Fruit fly (Drosophila melanogaster) whole organism, embryonic: ENCODE data around the gene Rab18.

ENCODE experiments used
- CG10462 ChIP-seq: fragments of 200-800 bp; sonication (Bioruptor generic); optimal IDR thresholded peaks from 2 replicates; lab custom pipeline; 2016; ENCODE audit warnings: missing biosample characterization, missing genetic modification characterization
- CG11085 ChIP-seq: fragments of 200-800 bp; sonication (Bioruptor generic); IDR thresholded peaks from 2 replicates; pipeline ENCODE4 v1.3.6; 2022; ENCODE audit warnings: missing biosample characterization, missing genetic modification characterization
- CG11695 ChIP-seq: fragments of 200-800 bp; sonication (Bioruptor generic); IDR thresholded peaks from 3 replicates; pipeline ENCODE4 v1.3.6; 2022; ENCODE audit warnings: missing biosample characterization, missing genetic modification characterization
- CG12299 ChIP-seq: fragments of 200-800 bp; sonication (Bioruptor generic); optimal IDR thresholded peaks from 2 replicates; lab custom pipeline; 2018; ENCODE audit warnings: missing biosample characterization, mild to moderate bottlenecking, missing genetic modification characterization
- CG13775 ChIP-seq: fragments of 200-800 bp; sonication (Bioruptor generic); optimal IDR thresholded peaks from 3 replicates; lab custom pipeline; 2017; ENCODE audit warnings: missing biosample characterization, mild to moderate bottlenecking, missing genetic modification characterization
- CG14860 ChIP-seq: fragments of 200-800 bp; sonication (Bioruptor generic); IDR thresholded peaks from 3 replicates; pipeline ENCODE4 v1.3.6; 2022; ENCODE audit warnings: missing biosample characterization, missing genetic modification characterization; ENCODE audit not compliant: partially characterized antibody
- CG1529 ChIP-seq: fragments of 200-800 bp; sonication (Bioruptor generic); optimal IDR thresholded peaks from 3 replicates; lab custom pipeline; 2018; ENCODE audit warnings: missing biosample characterization, missing genetic modification characterization
- CG17359 ChIP-seq: fragments of 200-800 bp; sonication (Bioruptor generic); optimal IDR thresholded peaks from 3 replicates; lab custom pipeline; 2018; ENCODE audit warnings: missing biosample characterization, mild to moderate bottlenecking, missing genetic modification characterization, moderate library complexity
- CG1792 ChIP-seq: fragments of 200-800 bp; sonication (Bioruptor generic); optimal IDR thresholded peaks from 2 replicates; lab custom pipeline; 2016; ENCODE audit warnings: missing biosample characterization, missing genetic modification characterization
- CG2129 ChIP-seq: fragments of 200-800 bp; sonication (Bioruptor generic); IDR thresholded peaks from 2 replicates; pipeline ENCODE4 v1.3.6; 2022; ENCODE audit warnings: missing biosample characterization, missing genetic modification characterization; ENCODE audit not compliant: partially characterized antibody
- CG2712 ChIP-seq: fragments of 200-800 bp; optimal IDR thresholded peaks from 3 replicates; lab custom pipeline; 2019; ENCODE audit warnings: missing biosample characterization, mild to moderate bottlenecking, missing genetic modification characterization, moderate library complexity
- CG2875 ChIP-seq: fragments of 200-800 bp; sonication (Bioruptor generic); optimal IDR thresholded peaks from 2 replicates; lab custom pipeline; 2017; ENCODE audit warnings: missing biosample characterization, mild to moderate bottlenecking, missing genetic modification characterization, missing genetic modification reagents
- CG34422 ChIP-seq: fragments of 200-800 bp; sonication (Bioruptor generic); IDR thresholded peaks from 3 replicates; pipeline ENCODE4 v1.3.6; 2022; ENCODE audit warnings: missing biosample characterization, missing genetic modification characterization
- CG3726 ChIP-seq: fragments of 200-800 bp; sonication (Bioruptor generic); IDR thresholded peaks from 3 replicates; pipeline ENCODE4, ENCODE4 v1.3.6; 2022; ENCODE audit warnings: missing biosample characterization, missing genetic modification characterization
- CG4360 ChIP-seq: fragments of 200-800 bp; sonication (Bioruptor generic); IDR thresholded peaks from 2 replicates; pipeline ENCODE4 v1.3.6; 2022; ENCODE audit warnings: missing biosample characterization, missing genetic modification characterization
- CG4404 ChIP-seq: fragments of 200-800 bp; sonication (Bioruptor generic); IDR thresholded peaks from 2 replicates; pipeline ENCODE4 v1.3.6; 2022; ENCODE audit warnings: missing biosample characterization, missing genetic modification characterization
- CG6272 ChIP-seq: fragments of 200-800 bp; sonication (Bioruptor generic); IDR thresholded peaks from 2 replicates; pipeline ENCODE4 v1.3.6; 2022; ENCODE audit warnings: missing biosample characterization, missing genetic modification characterization
- CG6765 ChIP-seq: fragments of 200-800 bp; sonication (Bioruptor generic); optimal IDR thresholded peaks from 3 replicates; lab custom pipeline; 2017; ENCODE audit warnings: missing biosample characterization, mild to moderate bottlenecking, missing genetic modification characterization
- CG7271 ChIP-seq: fragments of 200-800 bp; sonication (Bioruptor generic); optimal IDR thresholded peaks from 2 replicates; lab custom pipeline; 2018; ENCODE audit warnings: missing biosample characterization, mild to moderate bottlenecking, missing genetic modification characterization, moderate library complexity
- CG7987 ChIP-seq: fragments of 200-800 bp; sonication (Bioruptor generic); optimal IDR thresholded peaks from 2 replicates; lab custom pipeline; 2018; ENCODE audit warnings: missing biosample characterization, mild to moderate bottlenecking, missing genetic modification characterization, moderate library complexity
- Camta ChIP-seq: fragments of 200-800 bp; sonication (Bioruptor generic); optimal IDR thresholded peaks from 2 replicates; lab custom pipeline; 2016; ENCODE audit warnings: missing biosample characterization, missing genetic modification characterization
- CrebB ChIP-seq: fragments of 200-800 bp; sonication (Bioruptor generic); optimal IDR thresholded peaks from 3 replicates; lab custom pipeline; 2018; ENCODE audit warnings: missing biosample characterization, mild to moderate bottlenecking, missing genetic modification characterization
- Dfd ChIP-seq, 2 experiments: fragments of >200 bp; optimal IDR thresholded peaks; 2 replicates each; lab custom pipeline; 2017; ENCODE audit warnings: missing biosample characterization in 2 of 2, missing genetic modification characterization in 2 of 2
- Dref ChIP-seq: fragments of 200-800 bp; sonication (Bioruptor generic); IDR thresholded peaks from 2 replicates; pipeline ENCODE4 v1.3.6; 2022; ENCODE audit warnings: missing biosample characterization, missing genetic modification characterization
- E2f2 ChIP-seq: fragments of 200-800 bp; sonication (Bioruptor generic); IDR thresholded peaks from 2 replicates; pipeline ENCODE4 v1.3.6; 2022; ENCODE audit warnings: missing biosample characterization, missing genetic modification characterization
- Elba2 ChIP-seq: fragments of 200-800 bp; sonication (Bioruptor generic); optimal IDR thresholded peaks from 3 replicates; lab custom pipeline; 2016; ENCODE audit warnings: missing biosample characterization, missing genetic modification characterization
- Hand ChIP-seq: fragments of 200-800 bp; sonication (Bioruptor generic); optimal IDR thresholded peaks from 2 replicates; lab custom pipeline; 2017; ENCODE audit warnings: mild to moderate bottlenecking, missing biosample characterization, missing genetic modification reagents, missing genetic modification characterization
- Hr78 ChIP-seq, 2 experiments: fragments of 200-800 bp in 1 of 2; fragments of >200 bp in 1 of 2; sonication (Bioruptor generic) in 1 of 2; optimal IDR thresholded peaks; 2 replicates each; lab custom pipeline; 2017 to 2019; ENCODE audit warnings: missing biosample characterization in 2 of 2, missing genetic modification characterization in 2 of 2, mild to moderate bottlenecking in 1 of 2, moderate library complexity in 1 of 2
- Six4 ChIP-seq: fragments of 200-800 bp; sonication (Bioruptor generic); optimal IDR thresholded peaks from 2 replicates; lab custom pipeline; 2016; ENCODE audit warnings: missing biosample characterization, missing genetic modification characterization
- aop ChIP-seq: fragments of 200-800 bp; sonication (Bioruptor generic); IDR thresholded peaks from 2 replicates; pipeline ENCODE4 v1.3.6; 2022; ENCODE audit warnings: missing biosample characterization, missing genetic modification characterization
- bbx ChIP-seq: fragments of 200-800 bp; sonication (Bioruptor generic); IDR thresholded peaks from 2 replicates; pipeline ENCODE4 v1.3.6; 2022; ENCODE audit warnings: missing biosample characterization, missing genetic modification characterization; ENCODE audit not compliant: partially characterized antibody
- cg ChIP-seq: fragments of 200-800 bp; sonication (Bioruptor generic); optimal IDR thresholded peaks from 3 replicates; lab custom pipeline; 2019; ENCODE audit warnings: missing biosample characterization, mild to moderate bottlenecking, missing genetic modification characterization, moderate library complexity
- chn ChIP-seq: fragments of 200-800 bp; sonication (Bioruptor generic); optimal IDR thresholded peaks from 2 replicates; lab custom pipeline; 2016; ENCODE audit warnings: missing biosample characterization, missing genetic modification characterization
- ems ChIP-seq: fragments of 200-800 bp; sonication (Bioruptor generic); optimal IDR thresholded peaks from 3 replicates; lab custom pipeline; 2016; ENCODE audit warnings: missing biosample characterization, missing genetic modification characterization
- eyg ChIP-seq: fragments of 200-800 bp; sonication (Bioruptor generic); optimal IDR thresholded peaks from 3 replicates; lab custom pipeline; 2016; ENCODE audit warnings: missing biosample characterization, missing genetic modification characterization
- fd96Cb ChIP-seq: fragments of 200-800 bp; sonication (Bioruptor generic); optimal IDR thresholded peaks from 2 replicates; lab custom pipeline; 2018; ENCODE audit warnings: missing biosample characterization, mild to moderate bottlenecking, missing genetic modification characterization, moderate library complexity
- fu2 ChIP-seq: fragments of 200-800 bp; sonication (Bioruptor generic); optimal IDR thresholded peaks from 2 replicates; lab custom pipeline; 2016; ENCODE audit warnings: missing biosample characterization, missing genetic modification characterization
- hb ChIP-seq: fragments of 200-800 bp; sonication (Bioruptor generic); IDR thresholded peaks from 3 replicates; pipeline ENCODE4 v1.3.6; 2022; ENCODE audit warnings: missing biosample characterization, missing genetic modification characterization; ENCODE audit not compliant: partially characterized antibody
- kah ChIP-seq: fragments of 200-800 bp; sonication (Bioruptor generic); optimal IDR thresholded peaks from 2 replicates; lab custom pipeline; 2018; ENCODE audit warnings: missing biosample characterization, mild to moderate bottlenecking, missing genetic modification characterization
- mld ChIP-seq: fragments of 200-800 bp; sonication (Bioruptor generic); IDR thresholded peaks from 3 replicates; pipeline ENCODE4 v1.3.6; 2022; ENCODE audit warnings: missing biosample characterization, missing genetic modification characterization; ENCODE audit not compliant: partially characterized antibody
- odd ChIP-seq: fragments of 200-800 bp; sonication (Bioruptor generic); optimal IDR thresholded peaks from 2 replicates; lab custom pipeline; 2017; ENCODE audit warnings: missing biosample characterization, mild to moderate bottlenecking, missing genetic modification characterization
- schlank ChIP-seq: fragments of 200-800 bp; sonication (Bioruptor generic); optimal IDR thresholded peaks from 2 replicates; lab custom pipeline; 2018; ENCODE audit warnings: missing biosample characterization, mild to moderate bottlenecking, missing genetic modification characterization
- sr ChIP-seq: fragments of 200-800 bp; sonication (Bioruptor generic); IDR thresholded peaks from 3 replicates; pipeline ENCODE4 v1.3.6; 2022; ENCODE audit warnings: missing biosample characterization, missing genetic modification characterization
- tgo ChIP-seq: fragments of 200-800 bp; sonication (Bioruptor generic); IDR thresholded peaks from 3 replicates; pipeline ENCODE4 v1.3.6; 2022; ENCODE audit warnings: missing biosample characterization, missing genetic modification characterization
- tin ChIP-seq: fragments of 200-800 bp; sonication (Bioruptor generic); optimal IDR thresholded peaks from 3 replicates; lab custom pipeline; 2016; ENCODE audit warnings: missing biosample characterization, missing genetic modification characterization
- toy ChIP-seq: fragments of 200-800 bp; sonication (Bioruptor generic); IDR thresholded peaks from 2 replicates; pipeline ENCODE4 v1.3.6; 2022; ENCODE audit warnings: missing biosample characterization, missing genetic modification characterization
- yki ChIP-seq: fragments of >200 bp; optimal IDR thresholded peaks from 3 replicates; lab custom pipeline; 2018

The Rab18 gene

DNA sequence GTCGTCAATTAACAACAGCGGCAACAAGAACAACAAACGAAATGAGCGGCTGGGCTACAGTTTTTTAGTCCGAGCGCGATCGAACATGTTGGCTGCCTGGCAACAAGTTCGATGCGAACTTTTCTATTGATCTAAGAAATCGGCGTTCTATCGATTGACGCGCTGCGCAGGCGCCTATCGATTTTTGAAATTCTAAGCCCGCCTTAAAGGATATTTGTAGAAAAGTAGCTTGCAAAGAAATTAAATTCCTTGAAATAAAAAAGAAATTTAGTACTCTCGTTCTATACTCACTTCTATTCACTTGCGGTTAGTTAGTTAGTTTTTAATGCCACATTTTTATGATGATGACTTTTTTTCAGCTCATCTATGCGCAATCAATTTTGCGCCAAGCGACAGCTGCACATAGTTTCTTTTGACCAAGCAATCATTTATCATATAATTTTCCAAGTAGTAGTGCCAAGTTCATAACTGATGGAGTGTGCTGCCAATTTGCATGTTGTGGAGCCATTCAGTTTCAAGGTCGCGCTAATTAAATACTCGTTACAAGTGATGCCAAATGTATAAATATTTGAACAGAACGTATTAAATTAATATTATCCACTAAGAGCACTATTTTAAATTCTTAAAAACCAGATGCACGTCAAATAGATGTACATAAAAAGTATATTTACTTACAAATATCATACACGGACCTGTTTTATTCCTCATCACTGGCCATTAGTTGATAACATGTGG, 8.5 kb upstream of the Rab18 start, which contains the start of the genes Tre1 and Gr5a (continued):
- TF ChIP-seq hb (no peak), CG3726 (no peak), chn (GFP tag; lab: Kevin White, UChicago) (no peak), Dref (peak; percentile 51), CG12299 (tag; lab: Kevin White, UChicago) (no peak), CG6765 (GFP tag; lab: Kevin White, UChicago) (no peak), CG4360 (GFP tag; lab: Robert Waterston, UW) (0 out of 2 replicates have a peak, but pooled peaks have one; percentile 43), CG11695 (GFP tag; lab: Robert Waterston, UW) (no peak), Hr78 (GFP tag; optimal IDR thresholded peaks at IDR 0.05; lab: Kevin White, UChicago) (no peak), yki (no peak), schlank (tag; lab: Kevin White, UChicago) (no peak), Dfd (GFP tag; optimal IDR thresholded peaks at IDR 0.05; lab: Kevin White, UChicago) (no peak), CG7987 (GFP tag; lab: Kevin White, UChicago) (no peak), bbx (peak; percentile 47; the same call in 1 of the 2 replicates), CG6272 (GFP tag; lab: Robert Waterston, UW) (no peak), fd96Cb (tag; lab: Kevin White, UChicago) (no peak), CG34422 (GFP tag; lab: Robert Waterston, UW) (no peak), CG1792 (GFP tag; lab: Kevin White, UChicago) (no peak), CG11085 (GFP tag; lab: Robert Waterston, UW) (no peak), CG14860 (GFP tag; lab: Robert Waterston, UW) (no peak), mld (GFP tag; lab: Robert Waterston, UW) (0 out of 3 replicates have a peak, but pooled peaks have one; percentile 28), CG10462 (GFP tag; lab: Kevin White, UChicago) (no peak), Camta (GFP tag; lab: Kevin White, UChicago) (no peak)

DNA sequence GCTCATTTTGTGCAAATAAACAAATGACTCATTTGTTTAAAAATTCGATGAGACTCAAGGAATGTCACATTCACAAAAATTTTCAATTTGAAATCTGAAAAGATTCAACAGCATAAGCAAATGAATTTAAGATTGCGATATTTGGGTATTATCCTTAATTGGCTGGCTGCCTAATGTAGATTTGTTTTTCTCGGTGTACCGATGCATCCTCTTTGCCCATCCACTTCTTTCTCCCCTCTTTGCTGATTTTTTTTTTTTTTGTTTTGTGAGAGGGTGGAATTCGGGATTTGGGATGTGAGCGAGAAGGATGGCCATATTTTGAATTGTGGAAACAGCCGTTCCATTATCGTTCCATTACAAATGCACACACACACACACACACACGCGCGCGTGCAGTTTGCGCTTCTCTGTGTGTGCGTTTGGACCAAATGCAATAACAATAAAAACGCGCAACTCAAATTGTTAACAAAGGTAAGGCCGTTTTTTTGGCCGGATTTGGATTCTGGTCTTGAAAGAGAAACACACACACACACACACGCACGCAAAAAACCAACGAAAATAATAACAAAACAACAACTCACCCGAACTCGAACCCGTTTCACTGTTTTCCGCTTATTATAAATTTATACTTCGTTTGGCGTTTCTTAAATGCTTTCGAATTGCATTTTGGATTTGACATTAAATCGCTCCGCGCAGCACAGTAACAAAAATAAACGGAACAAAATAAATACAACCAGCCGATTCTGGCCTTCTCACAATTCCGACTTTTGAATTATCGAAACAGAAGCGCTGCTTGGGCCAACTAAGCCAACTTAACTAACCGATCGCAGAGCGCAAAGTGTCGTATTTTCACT, 7.7 kb upstream of the Rab18 start:
- TF ChIP-seq tgo (GFP tag; lab: Robert Waterston, UW), result no peak
- TF ChIP-seq fu2, result no peak
- TF ChIP-seq Six4, result peak; percentile 36
- no peak for TF ChIP-seq kah (GFP tag; lab: Kevin White, UChicago)
- TF ChIP-seq Camta (GFP tag; lab: Kevin White, UChicago), result peak; percentile 18
- no peak for TF ChIP-seq CG6765 (GFP tag; lab: Kevin White, UChicago)
- TF ChIP-seq CG6272 (GFP tag; lab: Robert Waterston, UW), result no peak
- peak; percentile 33 for TF ChIP-seq CG13775 (GFP tag; lab: Kevin White, UChicago)
- TF ChIP-seq Hand, result no peak
- TF ChIP-seq cg (GFP tag; lab: Kevin White, UChicago), result peak; percentile 71
- TF ChIP-seq CG1529 (GFP tag; lab: Kevin White, UChicago), result peak; percentile 67
- TF ChIP-seq ems (GFP tag; lab: Kevin White, UChicago), result no peak
- peak; percentile 19 for TF ChIP-seq CG2875 (GFP tag; lab: Kevin White, UChicago)
- no peak for TF ChIP-seq aop (GFP tag; lab: Robert Waterston, UW)
- no peak for TF ChIP-seq CG2129 (GFP tag; lab: Robert Waterston, UW)
- 0 out of 2 replicates have a peak, but pooled peaks have one; percentile 34 for TF ChIP-seq CG4404 (GFP tag; lab: Robert Waterston, UW)
- TF ChIP-seq E2f2 (GFP tag; lab: Robert Waterston, UW), result peak; percentile 12; the same call in 1 of the 2 replicates
- TF ChIP-seq sr (GFP tag; lab: Robert Waterston, UW), result no peak
- TF ChIP-seq toy, result no peak
- no peak for TF ChIP-seq CG7271 (tag; lab: Kevin White, UChicago)
- peak; percentile 54 for TF ChIP-seq CG17359 (tag; lab: Kevin White, UChicago)
- no peak for TF ChIP-seq CrebB (tag; lab: Kevin White, UChicago)
- no peak for TF ChIP-seq eyg (GFP tag; lab: Kevin White, UChicago)
- TF ChIP-seq Elba2 (GFP tag; lab: Kevin White, UChicago), result no peak
- TF ChIP-seq CG2712, result peak; percentile 69
- peak; percentile 57 for TF ChIP-seq tin (GFP tag; lab: Kevin White, UChicago)
- no peak for TF ChIP-seq odd
